Worm (Caenorhabditis elegans) whole organism, L2 larva: ENCODE results near the gene T23F2.4.

Experiments
- C34F6.9 ChIP-seq: fragments of 150-350 bp; optimal IDR thresholded peaks from 2 replicates; lab custom pipeline; 2014; ENCODE audit warnings: missing biosample characterization, missing genetic modification characterization
- F13H6.1 ChIP-seq: sonication (generic microtip); optimal IDR thresholded peaks from 2 replicates; lab custom pipeline; 2016; ENCODE audit warnings: missing genetic modification characterization, missing compliant biosample characterization
- R02D3.7 ChIP-seq: fragments of 150-350 bp; optimal IDR thresholded peaks from 2 replicates; lab custom pipeline; 2014; ENCODE audit warnings: missing biosample characterization, missing genetic modification characterization
- Y55F3AM.14 ChIP-seq: fragments of 200-800 bp; sonication (Bioruptor generic); optimal IDR thresholded peaks from 2 replicates; lab custom pipeline; 2018; ENCODE audit warnings: mild to moderate bottlenecking, missing genetic modification characterization, missing compliant biosample characterization
- ZK546.5 ChIP-seq: sonication (generic microtip); optimal IDR thresholded peaks from 2 replicates; lab custom pipeline; 2017; ENCODE audit warnings: missing biosample characterization, missing genetic modification characterization
- alr-1 ChIP-seq: fragments of 150-350 bp; optimal IDR thresholded peaks from 2 replicates; lab custom pipeline; 2014; ENCODE audit warnings: missing biosample characterization, missing genetic modification characterization
- aly-2 ChIP-seq: fragments of 150-350 bp; optimal IDR thresholded peaks from 2 replicates; lab custom pipeline; 2014; ENCODE audit warnings: missing biosample characterization, missing genetic modification characterization
- ama-1 ChIP-seq: fragments of 150-350 bp; optimal IDR thresholded peaks from 2 replicates; lab custom pipeline; 2018; ENCODE audit warnings: inconsistent platforms
- blmp-1 ChIP-seq: sonication (generic microtip); optimal IDR thresholded peaks from 2 replicates; lab custom pipeline; 2017; ENCODE audit warnings: missing genetic modification characterization, mild to moderate bottlenecking, missing compliant biosample characterization, antibody characterized with exemption, moderate library complexity; ENCODE audit not compliant: insufficient read depth
- ceh-16 ChIP-seq: fragments of 150-350 bp; optimal IDR thresholded peaks from 2 replicates; lab custom pipeline; 2014; ENCODE audit warnings: missing biosample characterization, missing genetic modification characterization
- ceh-82 ChIP-seq: fragments of 150-350 bp; optimal IDR thresholded peaks from 2 replicates; lab custom pipeline; 2014; ENCODE audit warnings: missing biosample characterization, missing genetic modification characterization
- crh-2 ChIP-seq: sonication (generic microtip); optimal IDR thresholded peaks from 2 replicates; lab custom pipeline; 2017; ENCODE audit warnings: missing biosample characterization, missing genetic modification characterization
- dmd-4 ChIP-seq: sonication (generic microtip); optimal IDR thresholded peaks from 2 replicates; lab custom pipeline; 2017; ENCODE audit warnings: missing biosample characterization, missing genetic modification characterization
- elt-1 ChIP-seq: fragments of 150-350 bp; optimal IDR thresholded peaks from 2 replicates; lab custom pipeline; 2014; ENCODE audit warnings: missing biosample characterization, missing genetic modification characterization
- elt-3 ChIP-seq: sonication (generic microtip); optimal IDR thresholded peaks from 2 replicates; lab custom pipeline; 2017; ENCODE audit warnings: missing biosample characterization, missing genetic modification characterization
- fos-1 ChIP-seq: fragments of 150-350 bp; optimal IDR thresholded peaks from 2 replicates; lab custom pipeline; 2014; ENCODE audit warnings: missing biosample characterization, missing genetic modification characterization
- gmeb-1 ChIP-seq: fragments of 150-350 bp; optimal IDR thresholded peaks from 2 replicates; lab custom pipeline; 2014; ENCODE audit warnings: missing biosample characterization, missing genetic modification characterization
- lin-11 ChIP-seq: fragments of 150-350 bp; sonication (generic microtip); optimal IDR thresholded peaks from 2 replicates; lab custom pipeline; 2014; ENCODE audit warnings: missing biosample characterization, missing genetic modification characterization, inconsistent platforms, mixed read lengths
- lin-13 ChIP-seq: fragments of 150-350 bp; optimal IDR thresholded peaks from 2 replicates; lab custom pipeline; 2014; ENCODE audit warnings: missing biosample characterization, missing genetic modification reagents, missing genetic modification characterization
- lin-39 ChIP-seq: fragments of 150-350 bp; optimal IDR thresholded peaks from 2 replicates; lab custom pipeline; 2014; ENCODE audit warnings: missing biosample characterization, missing genetic modification reagents, missing genetic modification characterization
- lsy-2 ChIP-seq, 2 experiments: fragments of 150-350 bp in 1 of 2; sonication (generic microtip) in 1 of 2; optimal IDR thresholded peaks; 2 replicates each; lab custom pipeline; 2014 to 2017; ENCODE audit warnings: missing biosample characterization in 2 of 2, missing genetic modification characterization in 2 of 2
- mab-5 ChIP-seq: fragments of 150-350 bp; optimal IDR thresholded peaks from 2 replicates; lab custom pipeline; 2014; ENCODE audit warnings: missing biosample characterization, missing genetic modification characterization
- mbf-1 ChIP-seq: sonication (generic microtip); optimal IDR thresholded peaks from 2 replicates; lab custom pipeline; 2017; ENCODE audit warnings: missing biosample characterization, missing genetic modification characterization
- mdl-1 ChIP-seq, 2 experiments: fragments of 150-350 bp in 1 of 2; sonication (generic microtip) in 1 of 2; optimal IDR thresholded peaks; 2 replicates each; lab custom pipeline; 2017; ENCODE audit warnings: missing biosample characterization in 2 of 2, missing genetic modification characterization in 2 of 2
- nhr-11 ChIP-seq: fragments of 150-350 bp; optimal IDR thresholded peaks from 2 replicates; lab custom pipeline; 2014; ENCODE audit warnings: missing biosample characterization, missing genetic modification characterization
- nhr-12 ChIP-seq: fragments of 150-350 bp; optimal IDR thresholded peaks from 2 replicates; lab custom pipeline; 2014; ENCODE audit warnings: missing biosample characterization, missing genetic modification characterization
- nhr-129 ChIP-seq: fragments of 150-350 bp; optimal IDR thresholded peaks from 2 replicates; lab custom pipeline; 2014; ENCODE audit warnings: missing biosample characterization, missing genetic modification characterization
- nhr-21 ChIP-seq: fragments of 150-350 bp; optimal IDR thresholded peaks from 2 replicates; lab custom pipeline; 2014; ENCODE audit warnings: missing biosample characterization, missing genetic modification characterization
- nhr-23 ChIP-seq: fragments of 150-350 bp; optimal IDR thresholded peaks from 2 replicates; lab custom pipeline; 2014; ENCODE audit warnings: missing biosample characterization, missing genetic modification reagents, missing genetic modification characterization
- nhr-237 ChIP-seq: fragments of 150-350 bp; optimal IDR thresholded peaks from 2 replicates; lab custom pipeline; 2014; ENCODE audit warnings: missing biosample characterization, missing genetic modification characterization
- nhr-25 ChIP-seq: fragments of 150-350 bp; sonication (generic microtip); optimal IDR thresholded peaks from 3 replicates; lab custom pipeline; 2014; ENCODE audit warnings: missing biosample characterization, missing genetic modification characterization
- nhr-6 ChIP-seq: fragments of 150-350 bp; optimal IDR thresholded peaks from 2 replicates; lab custom pipeline; 2014; ENCODE audit warnings: missing biosample characterization, missing genetic modification characterization
- nhr-77 ChIP-seq: fragments of 150-350 bp; optimal IDR thresholded peaks from 2 replicates; lab custom pipeline; 2014; ENCODE audit warnings: missing biosample characterization, missing genetic modification characterization
- peb-1 ChIP-seq: fragments of 150-350 bp; optimal IDR thresholded peaks from 2 replicates; lab custom pipeline; 2014; ENCODE audit warnings: missing biosample characterization, missing genetic modification characterization
- sem-4 ChIP-seq: fragments of 150-350 bp; optimal IDR thresholded peaks from 2 replicates; lab custom pipeline; 2014; ENCODE audit warnings: missing biosample characterization, missing genetic modification reagents, missing genetic modification characterization
- skn-1 ChIP-seq: sonication (generic microtip); optimal IDR thresholded peaks from 2 replicates; lab custom pipeline; 2017; ENCODE audit warnings: missing biosample characterization, missing genetic modification characterization
- sma-3 ChIP-seq: sonication (generic microtip); optimal IDR thresholded peaks from 2 replicates; lab custom pipeline; 2016; ENCODE audit warnings: missing genetic modification reagents, missing genetic modification characterization, missing compliant biosample characterization
- sma-9 ChIP-seq, 2 experiments: fragments of 150-350 bp in 1 of 2; sonication (generic microtip) in 1 of 2; optimal IDR thresholded peaks; 2 replicates each; lab custom pipeline; 2014 to 2016; ENCODE audit warnings: missing genetic modification characterization in 2 of 2, mild to moderate bottlenecking in 1 of 2, missing biosample characterization in 1 of 2, missing compliant biosample characterization in 1 of 2, missing genetic modification reagents in 1 of 2, moderate library complexity in 1 of 2
- snpc-4 ChIP-seq: fragments of 150-350 bp; optimal IDR thresholded peaks from 2 replicates; lab custom pipeline; 2014; ENCODE audit warnings: missing biosample characterization, missing genetic modification characterization
- unc-39 ChIP-seq: fragments of 150-350 bp; optimal IDR thresholded peaks from 2 replicates; lab custom pipeline; 2014; ENCODE audit warnings: missing biosample characterization, missing genetic modification characterization
- unc-55 ChIP-seq: fragments of 150-350 bp; sonication (generic microtip); optimal IDR thresholded peaks from 3 replicates; lab custom pipeline; 2014; ENCODE audit warnings: missing biosample characterization, missing genetic modification reagents, missing genetic modification characterization
- zag-1 ChIP-seq: fragments of 150-350 bp; optimal IDR thresholded peaks from 2 replicates; lab custom pipeline; 2014; ENCODE audit warnings: missing biosample characterization, missing genetic modification characterization
- ztf-1 ChIP-seq: fragments of 200-800 bp; sonication (Bioruptor generic); conservative IDR thresholded peaks from 2 replicates; pipeline ENCODE4 v1.3.6; 2022; ENCODE audit warnings: missing genetic modification characterization, missing compliant biosample characterization
- ztf-4 ChIP-seq: fragments of 150-350 bp; optimal IDR thresholded peaks from 2 replicates; lab custom pipeline; 2014; ENCODE audit warnings: missing biosample characterization, missing genetic modification characterization

Gene T23F2.4

ce11 chrX:5479876-5480580 is 34.9 kb downstream of the T23F2.4 start:
- no peak for TF ChIP-seq zag-1 (tag; lab: Kevin White, UChicago)
- TF ChIP-seq ztf-4 (tag; lab: Kevin White, UChicago) = no peak
- no peak for TF ChIP-seq Y55F3AM.14 (GFP tag; lab: Kevin White, UChicago)
- peak; percentile 74 for TF ChIP-seq fos-1 (tag; lab: Kevin White, UChicago)
- no peak for TF ChIP-seq ceh-82
- TF ChIP-seq nhr-23 (tag; lab: Kevin White, UChicago) = no peak
- TF ChIP-seq nhr-25 (tag; lab: Kevin White, UChicago) = no peak
- TF ChIP-seq F13H6.1 (tag; lab: Kevin White, UChicago) = peak; percentile 63
- no peak for TF ChIP-seq unc-55 (GFP tag; lab: Kevin White, UChicago)
- no peak for TF ChIP-seq dmd-4 (tag; lab: Kevin White, UChicago)
- no peak for TF ChIP-seq lin-39 (tag; lab: Kevin White, UChicago)
- TF ChIP-seq mdl-1 (tag; optimal IDR thresholded peaks at IDR 0.05; lab: Kevin White, UChicago) = no peak
- no peak for TF ChIP-seq skn-1 (tag; lab: Kevin White, UChicago)
- TF ChIP-seq peb-1 (tag; lab: Kevin White, UChicago) = peak; percentile 35
- TF ChIP-seq blmp-1 (tag; lab: Kevin White, UChicago) = no peak
- no peak for TF ChIP-seq nhr-11
- no peak for TF ChIP-seq nhr-21 (tag; lab: Kevin White, UChicago)
- TF ChIP-seq C34F6.9 = peak; percentile 2
- TF ChIP-seq crh-2 (tag; lab: Kevin White, UChicago) = peak; percentile 46
- TF ChIP-seq ztf-1 (GFP tag; lab: Robert Waterston, UW) = no peak
- no peak for TF ChIP-seq aly-2 (tag; lab: Kevin White, UChicago)
- no peak for TF ChIP-seq lin-13 (GFP tag; lab: Kevin White, UChicago)
- TF ChIP-seq ZK546.5 (tag; lab: Kevin White, UChicago) = no peak
- no peak for TF ChIP-seq elt-1
- TF ChIP-seq ceh-16 = no peak
- no peak for TF ChIP-seq unc-39 (tag; lab: Kevin White, UChicago)
- no peak for TF ChIP-seq snpc-4 (tag; lab: Kevin White, UChicago)
- no peak for TF ChIP-seq nhr-77 (tag; lab: Kevin White, UChicago)
- TF ChIP-seq elt-3 = no peak
- TF ChIP-seq lsy-2 (tag; optimal IDR thresholded peaks at IDR 0.05; lab: Kevin White, UChicago) = no peak
- no peak for TF ChIP-seq nhr-6 (tag; lab: Kevin White, UChicago)
- TF ChIP-seq R02D3.7 = no peak
- no peak for TF ChIP-seq nhr-12 (tag; lab: Kevin White, UChicago)
- TF ChIP-seq mbf-1 = no peak
- TF ChIP-seq lin-11 (tag; lab: Kevin White, UChicago) = no peak
- no peak for TF ChIP-seq alr-1
- TF ChIP-seq gmeb-1 (tag; lab: Kevin White, UChicago) = no peak
- no peak for TF ChIP-seq nhr-237 (tag; lab: Kevin White, UChicago)
- peak; percentile 29 for TF ChIP-seq sma-3
- no peak for TF ChIP-seq mab-5 (tag; lab: Kevin White, UChicago)
- peak; percentile 24 for TF ChIP-seq sma-9 (GFP tag; optimal IDR thresholded peaks at IDR 0.05; lab: Kevin White, UChicago)
- TF ChIP-seq sma-9 (tag; optimal IDR thresholded peaks at IDR 0.05; lab: Kevin White, UChicago) = no peak
- TF ChIP-seq ama-1 = no peak
- peak; percentile 44 for TF ChIP-seq nhr-129 (tag; lab: Kevin White, UChicago)
- TF ChIP-seq sem-4 = no peak

- TF ChIP-seq gmeb-1 (tag; lab: Kevin White, UChicago) = peak; percentile 4
- TF ChIP-seq sem-4 = no peak
- TF ChIP-seq nhr-237 (tag; lab: Kevin White, UChicago) = no peak
- TF ChIP-seq nhr-6 (tag; lab: Kevin White, UChicago) = no peak
- peak; percentile 50 for TF ChIP-seq fos-1 (tag; lab: Kevin White, UChicago)
Observed at ce11 chrX:5479300-5479811, 35.5 kb downstream of the T23F2.4 start, which contains the start of gene dlg-1. TSS of gene dlg-1 (plus strand) at chrX:5479700.
